Fruit fly (Drosophila melanogaster) whole organism, embryonic: ENCODE measurements around the gene CG7912.

Experiments used
- Adf1 ChIP-seq: fragments of 200-800 bp; sonication (Bioruptor generic); IDR thresholded peaks from 2 replicates; pipeline ENCODE4 v1.3.6; 2022; ENCODE audit warnings: missing biosample characterization, missing genetic modification characterization
- CG11504 ChIP-seq: fragments of 200-800 bp; sonication (Bioruptor generic); optimal IDR thresholded peaks from 3 replicates; lab custom pipeline; 2019; ENCODE audit warnings: missing biosample characterization, mild to moderate bottlenecking, missing genetic modification characterization, moderate library complexity
- CG11723 ChIP-seq: fragments of 200-800 bp; sonication (Bioruptor generic); optimal IDR thresholded peaks from 2 replicates; lab custom pipeline; 2017; ENCODE audit warnings: missing biosample characterization, mild to moderate bottlenecking, missing genetic modification characterization
- CG12744 ChIP-seq: fragments of 200-800 bp; sonication (Bioruptor generic); optimal IDR thresholded peaks from 2 replicates; lab custom pipeline; 2016; ENCODE audit warnings: missing biosample characterization, missing genetic modification characterization
- CG13296 ChIP-seq: fragments of 200-800 bp; sonication (Bioruptor generic); optimal IDR thresholded peaks from 3 replicates; lab custom pipeline; 2018; ENCODE audit warnings: missing biosample characterization, mild to moderate bottlenecking, missing genetic modification characterization
- CG14710 ChIP-seq: fragments of 200-800 bp; sonication (Bioruptor generic); optimal IDR thresholded peaks from 3 replicates; lab custom pipeline; 2019; ENCODE audit warnings: missing biosample characterization, mild to moderate bottlenecking, missing genetic modification characterization, moderate library complexity
- CG16815 ChIP-seq: fragments of 200-800 bp; sonication (Bioruptor generic); optimal IDR thresholded peaks from 3 replicates; lab custom pipeline; 2017; ENCODE audit warnings: missing biosample characterization, mild to moderate bottlenecking, missing genetic modification characterization
- CG17612 ChIP-seq: fragments of 200-800 bp; sonication (Bioruptor generic); IDR thresholded peaks from 2 replicates; pipeline ENCODE4 v1.3.6; 2022; ENCODE audit warnings: missing biosample characterization, missing genetic modification characterization
- CG33213 ChIP-seq: fragments of 200-800 bp; sonication (Bioruptor generic); optimal IDR thresholded peaks from 3 replicates; lab custom pipeline; 2016; ENCODE audit warnings: missing biosample characterization, missing genetic modification characterization
- CG3726 ChIP-seq: fragments of 200-800 bp; sonication (Bioruptor generic); IDR thresholded peaks from 3 replicates; pipeline ENCODE4, ENCODE4 v1.3.6; 2022; ENCODE audit warnings: missing biosample characterization, missing genetic modification characterization
- CG4820 ChIP-seq: fragments of 200-800 bp; sonication (Bioruptor generic); optimal IDR thresholded peaks from 3 replicates; lab custom pipeline; 2016; ENCODE audit warnings: missing biosample characterization, missing genetic modification characterization
- CG5953 ChIP-seq: fragments of 200-800 bp; sonication (Bioruptor generic); IDR thresholded peaks from 2 replicates; pipeline ENCODE4 v1.3.6; 2022; ENCODE audit warnings: missing biosample characterization, missing genetic modification characterization
- CG7786 ChIP-seq: fragments of 200-800 bp; sonication (Bioruptor generic); optimal IDR thresholded peaks from 2 replicates; lab custom pipeline; 2016; ENCODE audit warnings: missing biosample characterization, missing genetic modification characterization
- CG9797 ChIP-seq: fragments of 200-800 bp; sonication (Bioruptor generic); optimal IDR thresholded peaks from 3 replicates; lab custom pipeline; 2018; ENCODE audit warnings: missing biosample characterization, mild to moderate bottlenecking, missing genetic modification characterization
- CG9817 ChIP-seq: fragments of 200-800 bp; sonication (Bioruptor generic); optimal IDR thresholded peaks from 2 replicates; lab custom pipeline; 2018; ENCODE audit warnings: missing biosample characterization, mild to moderate bottlenecking, missing genetic modification characterization, moderate library complexity
- CkIIα-i1 ChIP-seq: fragments of 200-800 bp; sonication (Bioruptor generic); IDR thresholded peaks from 2 replicates; pipeline ENCODE4 v1.3.6; 2022; ENCODE audit warnings: missing biosample characterization, missing genetic modification characterization
- Deaf1 ChIP-seq: fragments of 200-800 bp; optimal IDR thresholded peaks from 3 replicates; lab custom pipeline; 2019; ENCODE audit warnings: missing biosample characterization, mild to moderate bottlenecking, missing genetic modification characterization, moderate library complexity
- Dip2 ChIP-seq: fragments of 200-800 bp; sonication (Bioruptor generic); IDR thresholded peaks from 2 replicates; pipeline ENCODE4 v1.3.6; 2022; ENCODE audit warnings: missing biosample characterization, missing genetic modification characterization
- ERR ChIP-seq: fragments of 200-800 bp; sonication (Bioruptor generic); optimal IDR thresholded peaks from 2 replicates; lab custom pipeline; 2016; ENCODE audit warnings: missing biosample characterization, missing genetic modification characterization
- HLH4C ChIP-seq: fragments of 200-800 bp; sonication (Bioruptor generic); IDR thresholded peaks from 3 replicates; pipeline ENCODE4 v1.3.6; 2022; ENCODE audit warnings: missing biosample characterization, missing genetic modification characterization; ENCODE audit not compliant: partially characterized antibody
- Hr51 ChIP-seq, 2 experiments: fragments of 200-800 bp; sonication (Bioruptor generic); optimal IDR thresholded peaks; 2 replicates in 1 of 2; 3 replicates in 1 of 2; lab custom pipeline; 2016 to 2018; ENCODE audit warnings: missing biosample characterization in 2 of 2, missing genetic modification characterization in 2 of 2, mild to moderate bottlenecking in 1 of 2, moderate library complexity in 1 of 2
- MESR4 ChIP-seq: fragments of 200-800 bp; sonication (Bioruptor generic); optimal IDR thresholded peaks from 2 replicates; lab custom pipeline; 2018; ENCODE audit warnings: missing biosample characterization, mild to moderate bottlenecking, missing genetic modification characterization, moderate library complexity
- NFAT ChIP-seq: fragments of 200-800 bp; sonication (Bioruptor generic); IDR thresholded peaks from 2 replicates; pipeline ENCODE4 v1.3.6; 2022; ENCODE audit warnings: missing biosample characterization, missing genetic modification characterization
- NK7.1 ChIP-seq: fragments of 200-800 bp; sonication (Bioruptor generic); optimal IDR thresholded peaks from 3 replicates; lab custom pipeline; 2016; ENCODE audit warnings: missing biosample characterization, missing genetic modification characterization
- PHDP ChIP-seq: fragments of 200-800 bp; sonication (Bioruptor generic); optimal IDR thresholded peaks from 3 replicates; lab custom pipeline; 2018; ENCODE audit warnings: missing biosample characterization, mild to moderate bottlenecking, missing genetic modification characterization, moderate library complexity
- Poxn ChIP-seq: fragments of 200-800 bp; sonication (Bioruptor generic); IDR thresholded peaks from 2 replicates; pipeline ENCODE4 v1.3.6; 2022; ENCODE audit warnings: missing biosample characterization, missing genetic modification characterization
- Rfx ChIP-seq: fragments of 200-800 bp; sonication (Bioruptor generic); IDR thresholded peaks from 2 replicates; pipeline ENCODE4 v1.3.6; 2022; ENCODE audit warnings: missing biosample characterization, missing genetic modification characterization
- Vsx1 ChIP-seq: fragments of 200-800 bp; sonication (Bioruptor generic); optimal IDR thresholded peaks from 2 replicates; lab custom pipeline; 2017; ENCODE audit warnings: missing biosample characterization, mild to moderate bottlenecking, missing genetic modification characterization, missing genetic modification reagents
- al ChIP-seq: fragments of 200-800 bp; sonication (Bioruptor generic); IDR thresholded peaks from 2 replicates; pipeline ENCODE4 v1.3.6; 2022; ENCODE audit warnings: missing biosample characterization, missing genetic modification characterization
- aop ChIP-seq: fragments of 200-800 bp; sonication (Bioruptor generic); IDR thresholded peaks from 2 replicates; pipeline ENCODE4 v1.3.6; 2022; ENCODE audit warnings: missing biosample characterization, missing genetic modification characterization
- az2 ChIP-seq: fragments of 200-800 bp; sonication (Bioruptor generic); optimal IDR thresholded peaks from 3 replicates; lab custom pipeline; 2016; ENCODE audit warnings: missing biosample characterization, missing genetic modification characterization
- btn ChIP-seq: fragments of 200-800 bp; sonication (Bioruptor generic); optimal IDR thresholded peaks from 2 replicates; lab custom pipeline; 2016; ENCODE audit warnings: missing biosample characterization, missing genetic modification characterization
- cad ChIP-seq: fragments of >200 bp; optimal IDR thresholded peaks from 2 replicates; lab custom pipeline; 2017; ENCODE audit warnings: missing biosample characterization, missing genetic modification characterization
- dpn ChIP-seq, 2 experiments: fragments of 200-800 bp; sonication (Bioruptor generic); optimal IDR thresholded peaks; 3 replicates each; lab custom pipeline; 2016; ENCODE audit warnings: missing biosample characterization in 2 of 2, missing genetic modification characterization in 2 of 2
- gcm ChIP-seq: fragments of 200-800 bp; sonication (Bioruptor generic); optimal IDR thresholded peaks from 2 replicates; lab custom pipeline; 2019; ENCODE audit warnings: missing biosample characterization, mild to moderate bottlenecking, missing genetic modification characterization, moderate library complexity
- gsb ChIP-seq: fragments of 200-800 bp; sonication (Bioruptor generic); IDR thresholded peaks from 2 replicates; pipeline ENCODE4 v1.3.6; 2022; ENCODE audit warnings: missing biosample characterization, missing genetic modification characterization
- insv ChIP-seq, 2 experiments: fragments of 200-800 bp; sonication (Bioruptor generic); optimal IDR thresholded peaks; 3 replicates each; lab custom pipeline; 2016 to 2018; ENCODE audit warnings: missing biosample characterization in 2 of 2, missing genetic modification characterization in 2 of 2
- jigr1 ChIP-seq: fragments of 200-800 bp; sonication (Bioruptor generic); IDR thresholded peaks from 3 replicates; pipeline ENCODE4 v1.3.6; 2022; ENCODE audit warnings: missing biosample characterization, missing genetic modification characterization
- lbe ChIP-seq: fragments of 200-800 bp; sonication (Bioruptor generic); optimal IDR thresholded peaks from 2 replicates; lab custom pipeline; 2016; ENCODE audit warnings: missing biosample characterization, mild to moderate bottlenecking, missing genetic modification characterization
- lmd ChIP-seq: fragments of 200-800 bp; sonication (Bioruptor generic); IDR thresholded peaks from 2 replicates; pipeline ENCODE4 v1.3.6; 2022; ENCODE audit warnings: missing biosample characterization, missing genetic modification characterization
- nmo ChIP-seq: fragments of 200-800 bp; sonication (Bioruptor generic); optimal IDR thresholded peaks from 2 replicates; lab custom pipeline; 2018; ENCODE audit warnings: missing biosample characterization, mild to moderate bottlenecking, missing genetic modification characterization, moderate library complexity
- odd ChIP-seq: fragments of 200-800 bp; sonication (Bioruptor generic); optimal IDR thresholded peaks from 2 replicates; lab custom pipeline; 2017; ENCODE audit warnings: missing biosample characterization, mild to moderate bottlenecking, missing genetic modification characterization
- psq ChIP-seq: fragments of 200-800 bp; sonication (Bioruptor generic); optimal IDR thresholded peaks from 2 replicates; lab custom pipeline; 2017; ENCODE audit warnings: missing biosample characterization, missing genetic modification characterization
- salm ChIP-seq: fragments of 200-800 bp; sonication (Bioruptor generic); optimal IDR thresholded peaks from 2 replicates; lab custom pipeline; 2018; ENCODE audit warnings: missing biosample characterization, mild to moderate bottlenecking, missing genetic modification characterization
- stc ChIP-seq: fragments of 200-800 bp; sonication (Bioruptor generic); IDR thresholded peaks from 2 replicates; pipeline ENCODE4 v1.3.6; 2022; ENCODE audit warnings: missing biosample characterization, missing genetic modification characterization
- toy ChIP-seq: fragments of 200-800 bp; sonication (Bioruptor generic); IDR thresholded peaks from 2 replicates; pipeline ENCODE4 v1.3.6; 2022; ENCODE audit warnings: missing biosample characterization, missing genetic modification characterization
- twi ChIP-seq: fragments of 200-800 bp; optimal IDR thresholded peaks from 2 replicates; lab custom pipeline; 2019; ENCODE audit warnings: missing biosample characterization, mild to moderate bottlenecking, missing genetic modification characterization, moderate library complexity
- usp ChIP-seq: fragments of >200 bp; optimal IDR thresholded peaks from 2 replicates; lab custom pipeline; 2017; ENCODE audit warnings: missing biosample characterization, missing genetic modification characterization
- vfl ChIP-seq: fragments of 200-800 bp; sonication (Bioruptor generic); optimal IDR thresholded peaks from 2 replicates; lab custom pipeline; 2016; ENCODE audit warnings: missing biosample characterization, missing genetic modification characterization
- wdn ChIP-seq: fragments of 200-800 bp; sonication (Bioruptor generic); IDR thresholded peaks from 2 replicates; pipeline ENCODE4 v1.3.6; 2022; ENCODE audit warnings: missing biosample characterization, missing genetic modification characterization
- wek ChIP-seq: fragments of 200-800 bp; sonication (Bioruptor generic); optimal IDR thresholded peaks from 3 replicates; lab custom pipeline; 2018; ENCODE audit warnings: missing biosample characterization, mild to moderate bottlenecking, missing genetic modification characterization, moderate library complexity

Gene CG7912

DNA sequence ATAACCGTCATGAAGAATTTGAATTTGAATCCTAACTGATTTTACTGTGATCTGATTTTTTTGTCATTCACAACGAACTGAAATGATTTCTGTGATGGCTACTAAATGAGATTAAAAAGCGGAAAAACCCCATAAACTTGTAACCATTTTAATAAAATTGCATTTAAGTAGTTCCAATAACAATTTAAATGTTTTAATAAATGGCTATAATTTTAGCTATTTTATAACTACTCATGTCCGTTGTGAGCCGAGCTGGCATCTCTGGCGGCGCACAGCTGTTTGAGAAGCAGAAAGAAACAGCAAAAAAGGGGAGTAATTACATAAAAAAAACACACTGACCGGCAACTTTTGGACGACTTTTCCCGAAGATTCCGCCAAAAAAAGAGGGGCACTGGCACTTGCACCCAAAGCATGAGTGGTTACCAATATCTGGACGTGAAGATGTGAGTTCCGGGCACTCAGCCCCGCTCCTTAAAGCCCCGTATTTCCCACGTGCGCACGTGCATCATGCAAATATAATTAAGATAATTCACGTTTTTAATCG, 47.7 kb upstream of the CG7912 start, which contains the start of the genes CG7950 and Rpp14a (continued):
- TF ChIP-seq twi (tag; lab: Kevin White, UChicago), result peak; percentile 44
- peak; percentile 85 for TF ChIP-seq PHDP
- TF ChIP-seq dpn (GFP tag; optimal IDR thresholded peaks at IDR 0.05; lab: Kevin White, UChicago), result peak; percentile 78 to 79
- peak; percentile 59 for TF ChIP-seq NFAT
- TF ChIP-seq CG14710 (tag; lab: Kevin White, UChicago), result peak; percentile 78
- TF ChIP-seq gsb (GFP tag; lab: Robert Waterston, UW), result peak; percentile 59; the same call in 1 of the 2 replicates
- TF ChIP-seq usp (GFP tag; lab: Kevin White, UChicago), result no peak
- TF ChIP-seq CG17612, result peak; percentile 61
- TF ChIP-seq ERR (GFP tag; lab: Kevin White, UChicago), result peak; percentile 62
- TF ChIP-seq CG11723 (GFP tag; lab: Kevin White, UChicago), result peak; percentile 46
- peak; percentile 49 for TF ChIP-seq NK7.1 (GFP tag; lab: Kevin White, UChicago)
- TF ChIP-seq Hr51 (GFP tag; optimal IDR thresholded peaks at IDR 0.05; lab: Kevin White, UChicago), result peak; percentile 81 to 84
- TF ChIP-seq btn (GFP tag; lab: Kevin White, UChicago), result peak; percentile 61
- no peak for TF ChIP-seq wek (GFP tag; lab: Kevin White, UChicago)
- peak; percentile 75 for TF ChIP-seq gcm
- peak; percentile 66 for TF ChIP-seq CG11504 (tag; lab: Kevin White, UChicago)
- TF ChIP-seq MESR4 (GFP tag; lab: Kevin White, UChicago), result peak; percentile 63
- TF ChIP-seq Rfx (GFP tag; lab: Robert Waterston, UW), result peak; percentile 90
- no peak for TF ChIP-seq toy
- TF ChIP-seq CG12744 (GFP tag; lab: Kevin White, UChicago), result peak; percentile 53
- TF ChIP-seq CG4820 (GFP tag; lab: Kevin White, UChicago), result no peak
- no peak for TF ChIP-seq CkIIα-i1 (GFP tag; lab: Robert Waterston, UW)
- peak; percentile 62 for TF ChIP-seq CG13296 (GFP tag; lab: Kevin White, UChicago)
- TF ChIP-seq CG16815, result peak; percentile 44
- TF ChIP-seq odd (GFP tag; lab: Kevin White, UChicago), result peak; percentile 54
- TF ChIP-seq CG9797 (GFP tag; lab: Kevin White, UChicago), result peak; percentile 11
- peak; percentile 59; the same call in 1 of the 2 replicates for TF ChIP-seq Poxn (GFP tag; lab: Robert Waterston, UW)
- TF ChIP-seq Adf1, result peak; percentile 30
- no peak for TF ChIP-seq aop (GFP tag; lab: Robert Waterston, UW)
- TF ChIP-seq Vsx1 (GFP tag; lab: Kevin White, UChicago), result no peak
- TF ChIP-seq CG5953 (GFP tag; lab: Robert Waterston, UW), result peak; percentile 51; the same call in 1 of the 2 replicates
- peak in 1 of 2 experiments; percentile 2 for TF ChIP-seq insv (GFP tag; optimal IDR thresholded peaks at IDR 0.05; lab: Kevin White, UChicago)
- peak; percentile 81 for TF ChIP-seq vfl (GFP tag; lab: Kevin White, UChicago)
- no peak for TF ChIP-seq Dip2 (GFP tag; lab: Robert Waterston, UW)
- no peak for TF ChIP-seq cad (GFP tag; lab: Kevin White, UChicago)
- TF ChIP-seq jigr1 (GFP tag; lab: Robert Waterston, UW), result no peak
- TF ChIP-seq Deaf1 (tag; lab: Kevin White, UChicago), result peak; percentile 40
- peak; percentile 67 for TF ChIP-seq nmo (GFP tag; lab: Kevin White, UChicago)
- peak; percentile 61; the same call in 1 of the 2 replicates for TF ChIP-seq stc (GFP tag; lab: Robert Waterston, UW)
- TF ChIP-seq CG9817 (tag; lab: Kevin White, UChicago), result peak; percentile 86
- TF ChIP-seq az2, result peak; percentile 85
- TF ChIP-seq CG33213 (GFP tag; lab: Kevin White, UChicago), result peak; percentile 69
- peak; percentile 34 for TF ChIP-seq salm (tag; lab: Kevin White, UChicago)
- no peak for TF ChIP-seq HLH4C
- 0 out of 3 replicates have a peak, but pooled peaks have one; percentile 12 for TF ChIP-seq CG3726
- TF ChIP-seq lbe, result peak; percentile 87
- peak; percentile 77 for TF ChIP-seq CG7786 (GFP tag; lab: Kevin White, UChicago)
- TF ChIP-seq wdn (GFP tag; lab: Robert Waterston, UW), result peak; percentile 66
- peak; percentile 21 for TF ChIP-seq psq (GFP tag; lab: Kevin White, UChicago)
- TF ChIP-seq al, result peak; percentile 75; the same call in 1 of the 2 replicates
- TF ChIP-seq lmd (GFP tag; lab: Robert Waterston, UW), result peak; percentile 76
